Fruit fly (Drosophila melanogaster) whole organism, pupa: ENCODE measurements around the gene ush.

Source experiments
- CG10348 ChIP-seq: fragments of 200-800 bp; sonication (Bioruptor generic); IDR thresholded peaks from 2 replicates; pipeline ENCODE4 v1.3.6; 2022; ENCODE audit warnings: missing biosample characterization, missing genetic modification characterization
- CG12605 ChIP-seq: fragments of 200-800 bp; sonication (Bioruptor generic); IDR thresholded peaks from 2 replicates; pipeline ENCODE4 v1.3.6; 2022; ENCODE audit warnings: missing biosample characterization, missing genetic modification characterization
- CG13204 ChIP-seq: fragments of 200-800 bp; sonication (Bioruptor generic); optimal IDR thresholded peaks from 2 replicates; lab custom pipeline; 2018; ENCODE audit warnings: missing biosample characterization, mild to moderate bottlenecking, missing genetic modification characterization, moderate library complexity
- CG14655 ChIP-seq: fragments of 200-800 bp; sonication (Bioruptor generic); optimal IDR thresholded peaks from 3 replicates; lab custom pipeline; 2017; ENCODE audit warnings: mild to moderate bottlenecking, missing biosample characterization, missing genetic modification reagents, missing genetic modification characterization
- CG15710 ChIP-seq: fragments of 200-800 bp; sonication (Bioruptor generic); optimal IDR thresholded peaks from 2 replicates; lab custom pipeline; 2018; ENCODE audit warnings: missing biosample characterization, mild to moderate bottlenecking, missing genetic modification characterization, moderate library complexity
- CG17806 ChIP-seq: fragments of 200-800 bp; sonication (Bioruptor generic); optimal IDR thresholded peaks from 2 replicates; lab custom pipeline; 2018; ENCODE audit warnings: missing biosample characterization, mild to moderate bottlenecking, missing genetic modification characterization, moderate library complexity
- CG32121 ChIP-seq: fragments of 200-800 bp; sonication (Bioruptor generic); IDR thresholded peaks from 2 replicates; pipeline ENCODE4 v1.3.6; 2022; ENCODE audit warnings: missing biosample characterization, missing genetic modification characterization
- CG34367 ChIP-seq: fragments of 200-800 bp; sonication (Bioruptor generic); optimal IDR thresholded peaks from 2 replicates; lab custom pipeline; 2018; ENCODE audit warnings: missing biosample characterization, mild to moderate bottlenecking, missing genetic modification characterization
- CG4496 ChIP-seq: fragments of 200-800 bp; sonication (Bioruptor generic); IDR thresholded peaks from 3 replicates; pipeline ENCODE4 v1.3.6; 2022; ENCODE audit warnings: missing biosample characterization, missing genetic modification characterization
- CG8159 ChIP-seq: fragments of 200-800 bp; sonication (Bioruptor generic); optimal IDR thresholded peaks from 3 replicates; lab custom pipeline; 2018; ENCODE audit warnings: missing biosample characterization, mild to moderate bottlenecking, missing genetic modification characterization, moderate library complexity
- CG8301 ChIP-seq: fragments of 200-800 bp; sonication (Bioruptor generic); optimal IDR thresholded peaks from 2 replicates; lab custom pipeline; 2018; ENCODE audit warnings: missing biosample characterization, mild to moderate bottlenecking, missing genetic modification characterization
- CG9948 ChIP-seq: fragments of 200-800 bp; sonication (Bioruptor generic); optimal IDR thresholded peaks from 2 replicates; lab custom pipeline; 2018; ENCODE audit warnings: missing biosample characterization, mild to moderate bottlenecking, missing genetic modification characterization, moderate library complexity
- D1 ChIP-seq: fragments of 200-800 bp; sonication (Bioruptor generic); optimal IDR thresholded peaks from 2 replicates; lab custom pipeline; 2018; ENCODE audit warnings: missing biosample characterization, mild to moderate bottlenecking, missing genetic modification characterization, moderate library complexity
- EcR ChIP-seq: fragments of 200-800 bp; sonication (Bioruptor generic); optimal IDR thresholded peaks from 3 replicates; lab custom pipeline; 2019; ENCODE audit warnings: missing biosample characterization, missing genetic modification characterization, mild to moderate bottlenecking, moderate library complexity, missing genetic modification reagents
- Ets98B ChIP-seq: fragments of 200-800 bp; sonication (Bioruptor generic); IDR thresholded peaks from 2 replicates; pipeline ENCODE4 v1.3.6; 2022; ENCODE audit warnings: missing biosample characterization, missing genetic modification characterization
- Pif1A ChIP-seq: fragments of 200-800 bp; sonication (Bioruptor generic); optimal IDR thresholded peaks from 3 replicates; lab custom pipeline; 2016; ENCODE audit warnings: missing biosample characterization, missing genetic modification characterization
- Pif1B ChIP-seq: fragments of 200-800 bp; sonication (Bioruptor generic); optimal IDR thresholded peaks from 3 replicates; lab custom pipeline; 2016; ENCODE audit warnings: missing biosample characterization, missing genetic modification characterization
- Snoo ChIP-seq: fragments of 200-800 bp; sonication (Bioruptor generic); optimal IDR thresholded peaks from 3 replicates; lab custom pipeline; 2017; ENCODE audit warnings: missing biosample characterization, mild to moderate bottlenecking, missing genetic modification characterization, inconsistent platforms
- fd96Ca ChIP-seq: fragments of 200-800 bp; sonication (Bioruptor generic); IDR thresholded peaks from 3 replicates; pipeline ENCODE4 v1.3.6; 2022; ENCODE audit warnings: missing biosample characterization, missing genetic modification characterization
- gl ChIP-seq: fragments of 200-800 bp; sonication (Bioruptor generic); optimal IDR thresholded peaks from 2 replicates; lab custom pipeline; 2018; ENCODE audit warnings: missing biosample characterization, mild to moderate bottlenecking, missing genetic modification characterization
- rn ChIP-seq: fragments of 200-800 bp; sonication (Bioruptor generic); IDR thresholded peaks from 2 replicates; pipeline ENCODE4 v1.3.6; 2022; ENCODE audit warnings: missing biosample characterization, missing genetic modification characterization

The ush gene

dm6 chr2L:524515-524920, 48.5 kb downstream of the ush start:
- peak; percentile 42; the same call in 1 of the 2 replicates for TF ChIP-seq CG12605
- TF ChIP-seq CG14655 = peak; percentile 37
- peak; percentile 14 for TF ChIP-seq CG17806 (tag; lab: Kevin White, UChicago)
- no peak for TF ChIP-seq rn (GFP tag; lab: Robert Waterston, UW)
- peak; percentile 82 for TF ChIP-seq EcR (GFP tag; lab: Kevin White, UChicago)
- TF ChIP-seq gl (tag; lab: Kevin White, UChicago) = peak; percentile 65
- peak; percentile 38 for TF ChIP-seq Pif1A
- peak; percentile 12 for TF ChIP-seq Pif1B
- TF ChIP-seq CG8159 (tag; lab: Kevin White, UChicago) = peak; percentile 28
- peak; percentile 12 for TF ChIP-seq Snoo (tag; lab: Kevin White, UChicago)
- TF ChIP-seq CG9948 (tag; lab: Kevin White, UChicago) = no peak
- TF ChIP-seq CG4496 = peak; percentile 64
- TF ChIP-seq CG10348 (GFP tag; lab: Robert Waterston, UW) = no peak
- no peak for TF ChIP-seq Ets98B
- TF ChIP-seq fd96Ca (GFP tag; lab: Robert Waterston, UW) = peak; percentile 55; the same call in 2 of the 3 replicates
- TF ChIP-seq CG32121 (GFP tag; lab: Robert Waterston, UW) = no peak
- TF ChIP-seq D1 (tag; lab: Kevin White, UChicago) = no peak
- no peak for TF ChIP-seq CG15710 (tag; lab: Kevin White, UChicago)
- TF ChIP-seq CG13204 (GFP tag; lab: Kevin White, UChicago) = peak; percentile 88
- TF ChIP-seq CG34367 (tag; lab: Kevin White, UChicago) = no peak
- TF ChIP-seq CG8301 (tag; lab: Kevin White, UChicago) = peak; percentile 16
- TF ChIP-seq, all 21 proteins: peak for 13

- TF ChIP-seq gl (tag; lab: Kevin White, UChicago) = no peak
- TF ChIP-seq CG4496 = no peak
- TF ChIP-seq Pif1B = no peak
- TF ChIP-seq CG34367 (tag; lab: Kevin White, UChicago) = no peak
Measured at dm6 chr2L:525547-526180, 49.6 kb downstream of the ush start.

- TF ChIP-seq Ets98B (no peak), CG14655 (peak; percentile 3), CG8159 (tag; lab: Kevin White, UChicago) (peak; percentile 32), Snoo (tag; lab: Kevin White, UChicago) (peak; percentile 18)
Measured at dm6 chr2L:526192-526923, 50.3 kb downstream of the ush start.

- TF ChIP-seq CG8301 (tag; lab: Kevin White, UChicago) = peak; percentile 0
- TF ChIP-seq fd96Ca (GFP tag; lab: Robert Waterston, UW) = no peak
- TF ChIP-seq CG9948 (tag; lab: Kevin White, UChicago) = peak; percentile 27
- TF ChIP-seq CG34367 (tag; lab: Kevin White, UChicago) = no peak
Measured at dm6 chr2L:526924-527307, 50.9 kb downstream of the ush start.

dm6 chr2L:527689-528088, 51.7 kb downstream of the ush start:
- no peak for TF ChIP-seq D1 (tag; lab: Kevin White, UChicago)
- TF ChIP-seq Pif1A = no peak
- no peak for TF ChIP-seq Snoo (tag; lab: Kevin White, UChicago)
- no peak for TF ChIP-seq CG10348 (GFP tag; lab: Robert Waterston, UW)
- TF ChIP-seq CG4496 = no peak
- TF ChIP-seq gl (tag; lab: Kevin White, UChicago) = no peak

- peak; percentile 72 for TF ChIP-seq Pif1B
- peak; percentile 13 for TF ChIP-seq CG13204 (GFP tag; lab: Kevin White, UChicago)
- TF ChIP-seq CG8159 (tag; lab: Kevin White, UChicago) = peak; percentile 57
- no peak for TF ChIP-seq CG32121 (GFP tag; lab: Robert Waterston, UW)
- peak; percentile 65 for TF ChIP-seq CG9948 (tag; lab: Kevin White, UChicago)
- TF ChIP-seq gl (tag; lab: Kevin White, UChicago) = no peak
- peak; percentile 71 for TF ChIP-seq CG34367 (tag; lab: Kevin White, UChicago)
- TF ChIP-seq Snoo (tag; lab: Kevin White, UChicago) = peak; percentile 91
- peak; percentile 74 for TF ChIP-seq CG15710 (tag; lab: Kevin White, UChicago)
- no peak for TF ChIP-seq rn (GFP tag; lab: Robert Waterston, UW)
- no peak for TF ChIP-seq CG12605
- TF ChIP-seq CG17806 (tag; lab: Kevin White, UChicago) = peak; percentile 57
- TF ChIP-seq Ets98B = 0 out of 2 replicates have a peak, but pooled peaks have one; percentile 10
- peak; percentile 49 for TF ChIP-seq CG14655
- peak; percentile 10 for TF ChIP-seq CG8301 (tag; lab: Kevin White, UChicago)
- TF ChIP-seq fd96Ca (GFP tag; lab: Robert Waterston, UW) = peak; percentile 45; the same call in 1 of the 3 replicates
- peak; percentile 73 for TF ChIP-seq Pif1A
- TF ChIP-seq D1 (tag; lab: Kevin White, UChicago) = no peak
Measured at dm6 chr2L:530245-530644, 54.2 kb downstream of the ush start.
